Fruit fly (Drosophila melanogaster): Measurements from ENCODE around the gene Ptpmeg.

Ptpmeg gene

DNA sequence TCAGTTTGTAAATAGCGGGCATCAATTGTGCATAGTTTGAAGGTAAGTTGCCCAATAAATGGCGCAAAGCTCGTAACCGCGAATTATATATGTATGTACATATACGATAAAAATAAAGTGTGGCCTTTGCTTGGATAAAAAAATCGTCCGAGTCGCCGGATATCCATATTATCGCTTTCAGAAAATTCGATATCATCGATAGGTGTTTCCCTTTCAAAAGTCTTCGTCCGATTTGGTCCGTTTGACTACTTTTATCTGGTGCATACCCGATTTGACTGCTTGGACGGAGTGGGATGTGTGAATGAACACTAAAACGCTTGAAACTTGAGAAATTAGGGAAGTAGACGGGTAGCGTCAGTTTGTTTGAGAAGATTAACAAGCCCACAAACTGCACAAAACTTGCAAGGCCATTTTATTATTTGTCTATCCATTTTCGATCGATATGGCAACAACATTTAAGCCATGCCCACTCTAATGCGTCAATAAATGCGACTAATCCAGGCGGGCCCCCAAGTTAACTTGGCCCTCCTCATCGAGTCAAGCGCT lies 1.3 kb downstream of the Ptpmeg start (continued):
- TF ChIP-seq nmo (GFP tag; optimal IDR thresholded peaks at IDR 0.05) (peak; percentile 5), toy (GFP tag; IDR thresholded peaks at IDR 0.05) (no peak), ttk (GFP tag; IDR thresholded peaks at IDR 0.05) (no peak), HLHmδ (GFP tag; optimal IDR thresholded peaks at IDR 0.05) (no peak), E2f1 (GFP tag; IDR thresholded peaks at IDR 0.05) (no peak), btn (GFP tag; optimal IDR thresholded peaks at IDR 0.05) (no peak), Chrac-16 (GFP tag; optimal IDR thresholded peaks at IDR 0.05) (no peak), ro (GFP tag; IDR thresholded peaks at IDR 0.05) (no peak), cas (GFP tag; IDR thresholded peaks at IDR 0.05) (no peak), CG3407 (GFP tag; optimal IDR thresholded peaks at IDR 0.05) (no peak), CkIIα-i1 (GFP tag; IDR thresholded peaks at IDR 0.05) (no peak), CG10321 (GFP tag; IDR thresholded peaks at IDR 0.05) (no peak), Aef1 (GFP tag; IDR thresholded peaks at IDR 0.05) (no peak), Doc3 (GFP tag; IDR thresholded peaks at IDR 0.05; ENCODE audit: partially characterized antibody) (no peak), MESR4 (GFP tag; optimal IDR thresholded peaks at IDR 0.05) (no peak), D19A (tag; optimal IDR thresholded peaks at IDR 0.05) (no peak), gcm2 (GFP tag; optimal IDR thresholded peaks at IDR 0.05) (no peak), CG32532 (GFP tag; IDR thresholded peaks at IDR 0.05) (no peak), CG9609 (GFP tag; optimal IDR thresholded peaks at IDR 0.05) (no peak), Atf3 (GFP tag; optimal IDR thresholded peaks at IDR 0.05) (no peak), Rfx (GFP tag; IDR thresholded peaks at IDR 0.05) (no peak), Tbp (GFP tag; optimal IDR thresholded peaks at IDR 0.05) (no peak), Pdp1 (GFP tag; optimal IDR thresholded peaks at IDR 0.05) (no peak), Fer1 (GFP tag; optimal IDR thresholded peaks at IDR 0.05) (peak; percentile 52), CG4730 (GFP tag; IDR thresholded peaks at IDR 0.05) (no peak), Nf-YA (GFP tag; IDR thresholded peaks at IDR 0.05) (no peak), CG12659 (GFP tag; optimal IDR thresholded peaks at IDR 0.05) (peak; percentile 49), vnd (GFP tag; IDR thresholded peaks at IDR 0.05; ENCODE audit: partially characterized antibody) (peak; percentile 47; the same call in 2 of the 3 replicates), exex (tag; optimal IDR thresholded peaks at IDR 0.05) (no peak), CG9817 (tag; optimal IDR thresholded peaks at IDR 0.05) (no peak), CG3065 (GFP tag; optimal IDR thresholded peaks at IDR 0.05) (no peak), pb (GFP tag; optimal IDR thresholded peaks at IDR 0.05) (no peak), Drgx (GFP tag; IDR thresholded peaks at IDR 0.05) (no peak), emc (GFP tag; optimal IDR thresholded peaks at IDR 0.05) (no peak), ash1 (GFP tag; optimal IDR thresholded peaks at IDR 0.05) (no peak), CG4404 (GFP tag; IDR thresholded peaks at IDR 0.05) (no peak), CG6765 (GFP tag; optimal IDR thresholded peaks at IDR 0.05) (no peak), CG3726 (GFP tag; IDR thresholded peaks at IDR 0.05) (no peak), fd64A (GFP tag; optimal IDR thresholded peaks at IDR 0.05) (no peak), CG13894 (tag; optimal IDR thresholded peaks at IDR 0.05) (peak; percentile 69), CG17359 (tag; optimal IDR thresholded peaks at IDR 0.05) (no peak), schlank (tag; optimal IDR thresholded peaks at IDR 0.05) (no peak), gsb-n (tag; optimal IDR thresholded peaks at IDR 0.05) (no peak), Vsx1 (GFP tag; optimal IDR thresholded peaks at IDR 0.05) (no peak), Ets97D (GFP tag; optimal IDR thresholded peaks at IDR 0.05) (peak; percentile 93), Hr3 (GFP tag; optimal IDR thresholded peaks at IDR 0.05) (no peak), yki (optimal IDR thresholded peaks at IDR 0.05) (no peak), wor (GFP tag; IDR thresholded peaks at IDR 0.05) (no peak), CG31388 (GFP tag; optimal IDR thresholded peaks at IDR 0.05) (no peak), ken (GFP tag; IDR thresholded peaks at IDR 0.05) (no peak), CG9932 (GFP tag; IDR thresholded peaks at IDR 0.05) (no peak), sd (tag; optimal IDR thresholded peaks at IDR 0.05) (no peak), CG8478 (optimal IDR thresholded peaks at IDR 0.05) (no peak)

Data from whole organism, embryonic.